Worm (Caenorhabditis elegans) whole organism, L1 larva: ENCODE results near the gene F29B9.12.
"Not testable (repeated sequence)": the region's sequence is repeated elsewhere in the genome, so short reads cannot be mapped to it uniquely, and the experiment has no call there.

Source experiments
- efl-1 ChIP-seq, 4 experiments: fragments of 150-350 bp; optimal IDR thresholded peaks in 3 of 4; peaks in 1 of 4; 1 replicate in 1 of 4; 2 replicates in 3 of 4; lab custom pipeline; 2014; ENCODE audit warnings: missing biosample characterization in 2 of 4, missing genetic modification characterization in 2 of 4, missing genetic modification reagents in 2 of 4
- elt-3 ChIP-seq, 6 experiments: fragments of 150-350 bp in 1 of 6; sonication (generic microtip); optimal IDR thresholded peaks; 2 replicates each; lab custom pipeline; 2017 to 2018; ENCODE audit warnings: missing biosample characterization in 6 of 6, missing genetic modification characterization in 6 of 6, inconsistent platforms in 1 of 6
- ets-5 ChIP-seq: fragments of 200-800 bp; sonication (Bioruptor generic); IDR thresholded peaks from 2 replicates; pipeline ENCODE4 v1.3.6; 2022; ENCODE audit warnings: missing genetic modification characterization, missing compliant biosample characterization
- hlh-17 ChIP-seq: fragments of 200-800 bp; sonication (Bioruptor generic); optimal IDR thresholded peaks from 2 replicates; lab custom pipeline; 2018; ENCODE audit warnings: missing genetic modification characterization, mild to moderate bottlenecking, missing compliant biosample characterization, moderate library complexity, borderline replicate concordance
- lsy-2 ChIP-seq, 2 experiments: fragments of 150-350 bp; optimal IDR thresholded peaks; 2 replicates each; lab custom pipeline; 2014; ENCODE audit warnings: missing biosample characterization in 2 of 2, missing genetic modification characterization in 2 of 2
- mdl-1 ChIP-seq, 2 experiments: fragments of 150-350 bp; optimal IDR thresholded peaks; 2 replicates each; lab custom pipeline; 2014 to 2017; ENCODE audit warnings: missing biosample characterization in 2 of 2, missing genetic modification characterization in 2 of 2, inconsistent platforms in 1 of 2
- mep-1 ChIP-seq: fragments of 150-350 bp; optimal IDR thresholded peaks from 2 replicates; lab custom pipeline; 2014; ENCODE audit warnings: missing biosample characterization, missing genetic modification characterization
- nhr-77 ChIP-seq: fragments of 150-350 bp; optimal IDR thresholded peaks from 2 replicates; lab custom pipeline; 2014; ENCODE audit warnings: missing biosample characterization, missing genetic modification characterization
- nhr-85 ChIP-seq: sonication (generic microtip); peaks from one replicate; lab custom pipeline; 2016; ENCODE audit warnings: missing genetic modification characterization, inconsistent platforms, missing compliant biosample characterization
- pqm-1 ChIP-seq: sonication (generic microtip); optimal IDR thresholded peaks from 3 replicates; lab custom pipeline; 2017; ENCODE audit warnings: missing biosample characterization, missing genetic modification characterization
- zag-1 ChIP-seq: fragments of 150-350 bp; optimal IDR thresholded peaks from 2 replicates; lab custom pipeline; 2014; ENCODE audit warnings: missing biosample characterization, missing genetic modification characterization
- ztf-4 ChIP-seq: fragments of 150-350 bp; optimal IDR thresholded peaks from 2 replicates; lab custom pipeline; 2014; ENCODE audit warnings: missing biosample characterization, missing genetic modification characterization

ce11 chrIV:4715785-4716184, 46.4 kb downstream of the F29B9.12 start, which contains the start of gene miro-1:
- TF ChIP-seq ets-5 (GFP tag; lab: Robert Waterston, UW); nhr-77 (tag; lab: Kevin White, UChicago); efl-1 (optimal IDR thresholded peaks at IDR 0.05; lab: Kevin White, UChicago); efl-1 (GFP tag; optimal IDR thresholded peaks at IDR 0.05 in 1 of 2; lab: Kevin White, UChicago); elt-3 (tag; optimal IDR thresholded peaks at IDR 0.05; lab: Kevin White, UChicago); mdl-1 (tag; optimal IDR thresholded peaks at IDR 0.05; lab: Kevin White, UChicago); ztf-4 (tag; lab: Kevin White, UChicago); pqm-1; hlh-17 (GFP tag; lab: Kevin White, UChicago); nhr-85; mep-1 (tag; lab: Kevin White, UChicago); zag-1: not testable (repeated sequence)
- peak in 1 of 2 experiments; percentile 38 for TF ChIP-seq lsy-2 (tag; optimal IDR thresholded peaks at IDR 0.05; lab: Kevin White, UChicago)
